Comparison of ENCODE assay signal across 1 fruit fly cellular context in the genomic region with DNA sequence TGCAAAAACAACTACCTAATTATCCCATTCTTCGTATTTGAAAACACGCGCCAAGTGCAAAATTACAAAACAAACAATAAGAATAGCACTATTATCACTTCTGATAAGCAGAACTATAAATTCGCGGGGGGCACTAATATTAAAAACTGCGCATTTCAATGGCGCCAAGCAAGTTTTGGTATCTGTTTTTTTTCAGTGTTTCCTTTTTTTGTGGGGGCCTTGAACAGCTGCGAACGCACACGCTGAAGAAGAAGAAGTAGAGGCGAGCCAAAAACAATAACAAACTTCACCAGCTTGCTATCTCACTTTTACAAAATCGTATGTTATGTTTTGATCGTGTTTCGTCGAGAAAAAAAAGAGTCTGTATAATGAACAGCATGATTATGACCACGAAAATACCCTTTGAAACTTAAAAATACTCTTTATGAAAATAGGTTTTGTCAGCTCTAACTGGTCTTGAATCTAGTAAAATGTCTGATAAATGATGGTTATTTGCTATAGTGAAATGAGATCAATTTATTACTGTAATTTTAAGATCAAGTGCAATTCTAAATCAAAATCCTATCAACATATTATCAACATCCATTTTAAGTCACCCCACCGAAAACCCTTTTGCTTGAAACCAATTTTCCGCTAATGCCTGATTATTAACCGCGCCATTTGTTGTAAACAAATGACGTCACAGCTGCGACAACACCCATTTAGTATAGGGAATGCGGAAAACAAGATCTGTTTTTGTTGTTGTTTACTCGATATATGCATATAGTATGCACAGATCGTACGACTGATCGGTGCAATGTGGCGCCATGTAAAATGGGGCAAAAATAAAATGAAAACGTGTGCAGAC.
TF ChIP-seq lines count a peak whose summit lies in the region.

No protein-coding gene starts in this region.

TF ChIP-seq in whole organism, embryonic, 481 proteins besides CTCF, POLR2A, EP300 and RAD21 (continued from another document):
- peak; percentile 5 for TF ChIP-seq CG16815 (GFP tag; optimal IDR thresholded peaks at IDR 0.05; lab: Kevin White, UChicago)
- TF ChIP-seq CG10274 (GFP tag; optimal IDR thresholded peaks at IDR 0.05; lab: Kevin White, UChicago), result peak; percentile 42
- TF ChIP-seq Fer1 (GFP tag; optimal IDR thresholded peaks at IDR 0.05; lab: Kevin White, UChicago), result peak; percentile 59
- peak; percentile 72 for TF ChIP-seq Elba2 (GFP tag; optimal IDR thresholded peaks at IDR 0.05; lab: Kevin White, UChicago)
- TF ChIP-seq vfl (GFP tag; optimal IDR thresholded peaks at IDR 0.05; lab: Kevin White, UChicago), result peak; percentile 1
- no peak for TF ChIP-seq Tbp (GFP tag; optimal IDR thresholded peaks at IDR 0.05; lab: Kevin White, UChicago)
- no peak for TF ChIP-seq da (GFP tag; optimal IDR thresholded peaks at IDR 0.05; lab: Kevin White, UChicago)
- TF ChIP-seq HmgZ (tag; optimal IDR thresholded peaks at IDR 0.05; lab: Kevin White, UChicago), result peak; percentile 53
- TF ChIP-seq Ravus (GFP tag; IDR thresholded peaks at IDR 0.05; lab: Robert Waterston, UW), result no peak
- TF ChIP-seq bowl (GFP tag; IDR thresholded peaks at IDR 0.05; lab: Robert Waterston, UW), result no peak
- TF ChIP-seq Awh (GFP tag; IDR thresholded peaks at IDR 0.05; lab: Robert Waterston, UW), result 0 out of 2 replicates have a peak, but pooled peaks have one; percentile 33
- no peak for TF ChIP-seq slou (GFP tag; optimal IDR thresholded peaks at IDR 0.05; lab: Kevin White, UChicago)
- peak; percentile 56 for TF ChIP-seq Camta (GFP tag; optimal IDR thresholded peaks at IDR 0.05; lab: Kevin White, UChicago)
- TF ChIP-seq Aef1 (GFP tag; IDR thresholded peaks at IDR 0.05; lab: Robert Waterston, UW), result peak; percentile 78
- TF ChIP-seq CG3847 (GFP tag; IDR thresholded peaks at IDR 0.05; lab: Robert Waterston, UW), result 0 out of 2 replicates have a peak, but pooled peaks have one; percentile 13
- peak; percentile 43; the same call in 1 of the 2 replicates for TF ChIP-seq Drgx (GFP tag; IDR thresholded peaks at IDR 0.05; lab: Robert Waterston, UW)
- TF ChIP-seq az2 (GFP tag; optimal IDR thresholded peaks at IDR 0.05; lab: Kevin White, UChicago), result peak; percentile 44
- no peak for TF ChIP-seq insv (GFP tag; optimal IDR thresholded peaks at IDR 0.05; lab: Kevin White, UChicago)
- peak; percentile 71 for TF ChIP-seq CG17361 (GFP tag; IDR thresholded peaks at IDR 0.05; lab: Robert Waterston, UW)
- peak; percentile 63 for TF ChIP-seq CG17359 (tag; optimal IDR thresholded peaks at IDR 0.05; lab: Kevin White, UChicago)
- no peak for TF ChIP-seq Kr (GFP tag; optimal IDR thresholded peaks at IDR 0.05; lab: Kevin White, UChicago)
- 0 out of 2 replicates have a peak, but pooled peaks have one; percentile 21 for TF ChIP-seq gt (GFP tag; IDR thresholded peaks at IDR 0.05; lab: Robert Waterston, UW)
- peak; percentile 35 for TF ChIP-seq CG8089 (GFP tag; optimal IDR thresholded peaks at IDR 0.05; lab: Kevin White, UChicago)
- TF ChIP-seq Hr39 (optimal IDR thresholded peaks at IDR 0.05; lab: Kevin White, UChicago), result no peak
- peak; percentile 66 for TF ChIP-seq ind (GFP tag; optimal IDR thresholded peaks at IDR 0.05; lab: Kevin White, UChicago)
- TF ChIP-seq lov (optimal IDR thresholded peaks at IDR 0.05; lab: Kevin White, UChicago), result no peak
- TF ChIP-seq lov (GFP tag; IDR thresholded peaks at IDR 0.05; lab: Robert Waterston, UW), result 0 out of 3 replicates have a peak, but pooled peaks have one; percentile 31
- TF ChIP-seq CG17802 (tag; optimal IDR thresholded peaks at IDR 0.05; lab: Kevin White, UChicago), result peak; percentile 37
- peak; percentile 70; the same call in 1 of the 2 replicates for TF ChIP-seq CG16779 (GFP tag; IDR thresholded peaks at IDR 0.05; lab: Robert Waterston, UW)
